Worm (Caenorhabditis elegans) whole organism, L3 larva: ENCODE results near the gene F55C12.6.

Experiments used
- aly-2 ChIP-seq: fragments of 150-350 bp; optimal IDR thresholded peaks from 2 replicates; lab custom pipeline; 2014; ENCODE audit warnings: missing biosample characterization, missing genetic modification characterization
- ceh-28 ChIP-seq: fragments of 150-350 bp; optimal IDR thresholded peaks from 2 replicates; lab custom pipeline; 2014; ENCODE audit warnings: missing biosample characterization, missing genetic modification reagents, missing genetic modification characterization
- daf-12 ChIP-seq: fragments of 150-350 bp; optimal IDR thresholded peaks from 2 replicates; lab custom pipeline; 2014; ENCODE audit warnings: missing biosample characterization, missing genetic modification reagents, missing genetic modification characterization
- fkh-10 ChIP-seq: sonication (generic microtip); optimal IDR thresholded peaks from 2 replicates; lab custom pipeline; 2017; ENCODE audit warnings: missing biosample characterization, missing genetic modification reagents, missing genetic modification characterization
- nfya-1 ChIP-seq: sonication (generic microtip); optimal IDR thresholded peaks from 2 replicates; lab custom pipeline; 2017; ENCODE audit warnings: missing genetic modification characterization, mild to moderate bottlenecking, missing compliant biosample characterization, antibody characterized with exemption, moderate library complexity; ENCODE audit not compliant: insufficient read depth
- nhr-11 ChIP-seq: fragments of 150-350 bp; optimal IDR thresholded peaks from 2 replicates; lab custom pipeline; 2014; ENCODE audit warnings: missing biosample characterization, missing genetic modification characterization
- pha-4 ChIP-seq: fragments of 150-350 bp; optimal IDR thresholded peaks from 2 replicates; lab custom pipeline; 2014; ENCODE audit warnings: missing biosample characterization, missing genetic modification reagents, missing genetic modification characterization
- skn-1 ChIP-seq: fragments of 150-350 bp; optimal IDR thresholded peaks from 2 replicates; lab custom pipeline; 2014; ENCODE audit warnings: missing biosample characterization, missing genetic modification characterization

DNA sequence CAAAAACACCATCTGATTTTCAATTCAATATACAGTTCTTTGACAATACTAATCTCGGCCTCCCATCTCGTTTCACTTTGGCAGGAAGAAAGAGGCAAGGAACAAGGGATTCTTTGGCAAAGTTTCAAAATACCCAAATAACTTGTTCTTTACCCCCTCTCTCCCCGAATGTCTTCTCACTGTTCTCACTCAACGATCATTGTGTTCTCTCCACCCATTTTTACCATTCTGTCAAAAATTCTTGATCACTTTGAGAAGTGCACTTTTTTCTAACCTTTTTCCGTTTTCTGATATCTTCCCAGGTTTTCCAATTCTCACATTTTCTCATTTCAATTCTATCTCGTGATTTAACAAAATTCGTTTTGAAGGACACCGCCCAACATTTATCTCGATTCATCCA is 21.8 kb downstream of the F55C12.6 start, which contains the start of gene H41C03.1:
- no peak for TF ChIP-seq nhr-11
- TF ChIP-seq pha-4, result no peak
- TF ChIP-seq skn-1 (tag; lab: Kevin White, UChicago), result no peak
- TF ChIP-seq fkh-10 (GFP tag; lab: Kevin White, UChicago), result no peak
- TF ChIP-seq nfya-1 (tag; lab: Kevin White, UChicago), result no peak
- TF ChIP-seq aly-2 (tag; lab: Kevin White, UChicago), result no peak
- TF ChIP-seq daf-12, result no peak
- no peak for TF ChIP-seq ceh-28 (tag; lab: Kevin White, UChicago)
